Fruit fly (Drosophila melanogaster): Measurements from ENCODE around the gene CG5274.

The CG5274 gene

DNA sequence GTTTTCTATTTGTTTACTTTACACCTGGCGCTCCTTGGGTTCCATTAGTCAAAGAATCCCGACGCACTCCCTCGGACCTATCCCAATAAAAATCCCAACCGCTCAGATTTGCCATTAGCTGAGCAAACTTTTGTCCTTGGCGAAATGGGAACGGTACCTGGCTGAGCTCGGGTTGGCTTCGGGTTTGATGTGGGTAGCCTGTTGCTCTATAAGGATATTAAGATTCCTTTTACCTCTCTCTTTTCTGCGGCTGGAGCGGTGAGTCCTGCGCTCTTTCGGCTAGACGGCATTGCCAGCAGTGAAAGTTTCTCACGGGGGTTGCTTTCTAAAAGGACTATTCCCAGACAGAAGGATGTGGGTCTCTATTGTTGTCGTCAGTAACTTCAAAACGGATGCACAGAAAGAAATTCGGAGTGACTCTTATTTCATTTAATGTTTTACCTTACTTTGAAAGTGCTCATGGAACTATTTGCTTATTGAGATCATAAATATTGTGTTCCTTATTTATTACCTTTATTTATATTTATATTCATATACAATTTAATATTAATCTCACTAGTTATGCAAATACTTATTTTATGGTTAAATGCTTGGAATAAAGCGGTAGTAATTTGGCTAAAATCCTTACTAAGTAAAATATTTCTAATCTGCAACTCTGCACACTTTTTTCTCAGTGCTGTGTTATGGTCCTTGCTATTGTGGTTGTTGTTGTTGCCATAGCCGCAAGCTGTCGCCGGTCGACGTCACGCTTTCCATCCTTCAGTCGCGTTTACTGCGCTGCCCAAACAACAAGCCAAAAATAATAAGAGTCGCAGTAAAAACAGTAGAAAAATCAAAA, 14.4 kb upstream of the CG5274 start, which contains the start of gene CG5910:
TSS of gene CG5910 (plus strand) at position 788 of the 838 bp plus-strand sequence.
- TF ChIP-seq CG32767 (GFP tag; IDR thresholded peaks at IDR 0.05) (peak; percentile 74), CG2129 (GFP tag; IDR thresholded peaks at IDR 0.05; ENCODE audit: partially characterized antibody) (no peak), Asciz (GFP tag; optimal IDR thresholded peaks at IDR 0.05) (peak; percentile 78), CG10209 (GFP tag; optimal IDR thresholded peaks at IDR 0.05) (peak; percentile 89), zfh2 (GFP tag; optimal IDR thresholded peaks at IDR 0.05) (peak; percentile 25), gsb-n (tag; optimal IDR thresholded peaks at IDR 0.05) (peak; percentile 90), CG16779 (GFP tag; IDR thresholded peaks at IDR 0.05) (no peak), sim (GFP tag; IDR thresholded peaks at IDR 0.05) (0 out of 2 replicates have a peak, but pooled peaks have one; percentile 46), Oaz (GFP tag; IDR thresholded peaks at IDR 0.05) (peak; percentile 50; the same call in 1 of the 2 replicates), Bteb2 (GFP tag; optimal IDR thresholded peaks at IDR 0.05) (peak; percentile 48), CG10959 (GFP tag; IDR thresholded peaks at IDR 0.05) (peak; percentile 43), CG10979 (tag; optimal IDR thresholded peaks at IDR 0.05) (peak; percentile 95), fd3F (GFP tag; optimal IDR thresholded peaks at IDR 0.05) (peak; percentile 79), org-1 (GFP tag; optimal IDR thresholded peaks at IDR 0.05) (peak; percentile 86), ci (GFP tag; IDR thresholded peaks at IDR 0.05) (peak; percentile 71), CG14441 (GFP tag; IDR thresholded peaks at IDR 0.05) (peak; percentile 72), Nf-YC (tag; optimal IDR thresholded peaks at IDR 0.05) (peak; percentile 80), Scr (GFP tag; IDR thresholded peaks at IDR 0.05; ENCODE audit: partially characterized antibody) (no peak), Sox102F (GFP tag; optimal IDR thresholded peaks at IDR 0.05) (peak; percentile 88), Dad (GFP tag; optimal IDR thresholded peaks at IDR 0.05) (no peak), Abd-B (GFP tag; optimal IDR thresholded peaks at IDR 0.05) (peak; percentile 89), CG6683 (GFP tag; optimal IDR thresholded peaks at IDR 0.05) (peak; percentile 87), B-H2 (GFP tag; optimal IDR thresholded peaks at IDR 0.05) (peak; percentile 78), pho (GFP tag; optimal IDR thresholded peaks at IDR 0.05) (peak; percentile 13), Deaf1 (tag; optimal IDR thresholded peaks at IDR 0.05) (peak; percentile 88), hbn (GFP tag; IDR thresholded peaks at IDR 0.05; ENCODE audit: partially characterized antibody) (no peak), CG11695 (GFP tag; IDR thresholded peaks at IDR 0.05) (peak; percentile 87), fu2 (GFP tag; optimal IDR thresholded peaks at IDR 0.05) (peak; percentile 4), CG12769 (tag; optimal IDR thresholded peaks at IDR 0.05) (peak; percentile 56), Bdp1 (GFP tag; optimal IDR thresholded peaks at IDR 0.05) (peak; percentile 31), az2 (GFP tag; optimal IDR thresholded peaks at IDR 0.05) (peak; percentile 82), HLH54F (GFP tag; optimal IDR thresholded peaks at IDR 0.05) (peak; percentile 21), Atf-2 (GFP tag; optimal IDR thresholded peaks at IDR 0.05) (peak; percentile 3), pros (GFP tag; optimal IDR thresholded peaks at IDR 0.05) (peak; percentile 91), luna (GFP tag; optimal IDR thresholded peaks at IDR 0.05) (no peak), NC2α (GFP tag; optimal IDR thresholded peaks at IDR 0.05) (no peak), Myb (GFP tag; optimal IDR thresholded peaks at IDR 0.05) (peak; percentile 2), ato (GFP tag; IDR thresholded peaks at IDR 0.05; ENCODE audit: partially characterized antibody) (no peak), CG12391 (tag; optimal IDR thresholded peaks at IDR 0.05) (peak; percentile 94), dan (GFP tag; IDR thresholded peaks at IDR 0.05) (no peak), dmrt99B (tag; optimal IDR thresholded peaks at IDR 0.05) (peak; percentile 93), CG13296 (GFP tag; optimal IDR thresholded peaks at IDR 0.05) (peak; percentile 91), chm (GFP tag; IDR thresholded peaks at IDR 0.05) (peak; percentile 55), CG31365 (tag; optimal IDR thresholded peaks at IDR 0.05) (peak; percentile 2), HmgZ (tag; optimal IDR thresholded peaks at IDR 0.05) (peak; percentile 87), knrl (GFP tag; IDR thresholded peaks at IDR 0.05; ENCODE audit: partially characterized antibody) (no peak), otp (GFP tag; IDR thresholded peaks at IDR 0.05) (no peak), CG30403 (GFP tag; optimal IDR thresholded peaks at IDR 0.05) (peak; percentile 89), amos (GFP tag; IDR thresholded peaks at IDR 0.05; ENCODE audit: partially characterized antibody) (no peak)

Measured in whole organism, embryonic.